Worm (Caenorhabditis elegans) whole organism, L3 larva: ENCODE data around the gene oac-8.
A peak's percentile ranks its signal among the peaks of the same experiment; 100 is the strongest.

Experiments
- R02D3.7 ChIP-seq: fragments of 150-350 bp; optimal IDR thresholded peaks from 2 replicates; lab custom pipeline; 2014; ENCODE audit warnings: missing biosample characterization, missing genetic modification characterization
- ZK546.5 ChIP-seq: sonication (generic microtip); optimal IDR thresholded peaks from 2 replicates; lab custom pipeline; 2017; ENCODE audit warnings: missing biosample characterization, missing genetic modification characterization
- aly-2 ChIP-seq: fragments of 150-350 bp; optimal IDR thresholded peaks from 2 replicates; lab custom pipeline; 2014; ENCODE audit warnings: missing biosample characterization, missing genetic modification characterization
- ama-1 ChIP-seq: fragments of 150-350 bp; optimal IDR thresholded peaks from 2 replicates; lab custom pipeline; 2018
- ceh-16 ChIP-seq: sonication (generic microtip); optimal IDR thresholded peaks from 2 replicates; lab custom pipeline; 2017; ENCODE audit warnings: missing biosample characterization, missing genetic modification characterization
- ceh-28 ChIP-seq: fragments of 150-350 bp; optimal IDR thresholded peaks from 2 replicates; lab custom pipeline; 2014; ENCODE audit warnings: missing biosample characterization, missing genetic modification reagents, missing genetic modification characterization
- ceh-82 ChIP-seq: fragments of 150-350 bp; optimal IDR thresholded peaks from 2 replicates; lab custom pipeline; 2014; ENCODE audit warnings: missing biosample characterization, missing genetic modification characterization
- ceh-9 ChIP-seq: sonication (generic microtip); optimal IDR thresholded peaks from 2 replicates; lab custom pipeline; 2018; ENCODE audit warnings: missing biosample characterization, missing genetic modification characterization
- egl-5 ChIP-seq: fragments of 150-350 bp; optimal IDR thresholded peaks from 2 replicates; lab custom pipeline; 2017; ENCODE audit warnings: missing biosample characterization, missing genetic modification reagents, missing genetic modification characterization, inconsistent platforms
- elt-3 ChIP-seq, 3 experiments: fragments of 150-350 bp in 1 of 3; sonication (generic microtip) in 2 of 3; optimal IDR thresholded peaks; 2 replicates in 2 of 3; 4 replicates in 1 of 3; lab custom pipeline; 2014 to 2017; ENCODE audit warnings: missing biosample characterization in 3 of 3, missing genetic modification characterization in 3 of 3
- fkh-2 ChIP-seq: fragments of 150-350 bp; optimal IDR thresholded peaks from 2 replicates; lab custom pipeline; 2014; ENCODE audit warnings: missing biosample characterization, missing genetic modification reagents, missing genetic modification characterization
- fos-1 ChIP-seq: fragments of 150-350 bp; optimal IDR thresholded peaks from 2 replicates; lab custom pipeline; 2014; ENCODE audit warnings: missing biosample characterization, missing genetic modification characterization
- lin-15B ChIP-seq: fragments of 150-350 bp; optimal IDR thresholded peaks from 2 replicates; lab custom pipeline; 2014; ENCODE audit warnings: missing biosample characterization, missing genetic modification characterization
- lin-39 ChIP-seq: fragments of 150-350 bp; optimal IDR thresholded peaks from 2 replicates; lab custom pipeline; 2018; ENCODE audit warnings: missing biosample characterization, missing genetic modification reagents, missing genetic modification characterization
- mdl-1 ChIP-seq: fragments of 150-350 bp; optimal IDR thresholded peaks from 2 replicates; lab custom pipeline; 2014; ENCODE audit warnings: missing biosample characterization, missing genetic modification characterization
- mml-1 ChIP-seq: fragments of 150-350 bp; sonication (generic microtip); optimal IDR thresholded peaks from 3 replicates; lab custom pipeline; 2014; ENCODE audit warnings: missing biosample characterization, missing genetic modification characterization
- nhr-11 ChIP-seq: fragments of 150-350 bp; optimal IDR thresholded peaks from 2 replicates; lab custom pipeline; 2014; ENCODE audit warnings: missing biosample characterization, missing genetic modification characterization
- nhr-12 ChIP-seq: fragments of 150-350 bp; optimal IDR thresholded peaks from 2 replicates; lab custom pipeline; 2014; ENCODE audit warnings: missing biosample characterization, missing genetic modification characterization
- nhr-23 ChIP-seq: fragments of 150-350 bp; optimal IDR thresholded peaks from 2 replicates; lab custom pipeline; 2014; ENCODE audit warnings: missing biosample characterization, missing genetic modification reagents, missing genetic modification characterization
- nhr-237 ChIP-seq: fragments of 150-350 bp; optimal IDR thresholded peaks from 2 replicates; lab custom pipeline; 2014; ENCODE audit warnings: missing biosample characterization, missing genetic modification characterization
- nhr-25 ChIP-seq: sonication (generic microtip); optimal IDR thresholded peaks from 2 replicates; lab custom pipeline; 2017; ENCODE audit warnings: missing biosample characterization, missing genetic modification characterization
- nhr-28 ChIP-seq: fragments of 150-350 bp; optimal IDR thresholded peaks from 2 replicates; lab custom pipeline; 2014; ENCODE audit warnings: missing biosample characterization, missing genetic modification characterization
- nhr-43 ChIP-seq: sonication (generic microtip); optimal IDR thresholded peaks from 2 replicates; lab custom pipeline; 2016; ENCODE audit warnings: mild to moderate bottlenecking, missing genetic modification characterization, missing compliant biosample characterization; ENCODE audit not compliant: poor library complexity, severe bottlenecking
- nhr-67 ChIP-seq: fragments of 150-350 bp; optimal IDR thresholded peaks from 2 replicates; lab custom pipeline; 2014; ENCODE audit warnings: missing biosample characterization, missing genetic modification characterization
- nhr-76 ChIP-seq: fragments of 150-350 bp; sonication (generic microtip); optimal IDR thresholded peaks from 5 replicates; lab custom pipeline; 2014; ENCODE audit warnings: missing biosample characterization, missing genetic modification characterization
- pha-4 ChIP-seq: fragments of 150-350 bp; optimal IDR thresholded peaks from 2 replicates; lab custom pipeline; 2014; ENCODE audit warnings: missing biosample characterization, missing genetic modification reagents, missing genetic modification characterization
- pqm-1 ChIP-seq: fragments of 150-350 bp; optimal IDR thresholded peaks from 2 replicates; lab custom pipeline; 2017; ENCODE audit warnings: missing biosample characterization, missing genetic modification characterization, inconsistent platforms
- skn-1 ChIP-seq: fragments of 150-350 bp; optimal IDR thresholded peaks from 2 replicates; lab custom pipeline; 2014; ENCODE audit warnings: missing biosample characterization, missing genetic modification characterization
- snpc-4 ChIP-seq: fragments of 150-350 bp; optimal IDR thresholded peaks from 2 replicates; lab custom pipeline; 2014; ENCODE audit warnings: missing biosample characterization, missing genetic modification characterization
- unc-39 ChIP-seq: sonication (generic microtip); optimal IDR thresholded peaks from 4 replicates; lab custom pipeline; 2017; ENCODE audit warnings: missing biosample characterization, missing genetic modification characterization
- zag-1 ChIP-seq: fragments of 150-350 bp; optimal IDR thresholded peaks from 2 replicates; lab custom pipeline; 2014; ENCODE audit warnings: missing biosample characterization, missing genetic modification characterization
- ztf-11 ChIP-seq: fragments of 150-350 bp; optimal IDR thresholded peaks from 2 replicates; lab custom pipeline; 2014; ENCODE audit warnings: missing biosample characterization, missing genetic modification characterization

Gene oac-8

DNA sequence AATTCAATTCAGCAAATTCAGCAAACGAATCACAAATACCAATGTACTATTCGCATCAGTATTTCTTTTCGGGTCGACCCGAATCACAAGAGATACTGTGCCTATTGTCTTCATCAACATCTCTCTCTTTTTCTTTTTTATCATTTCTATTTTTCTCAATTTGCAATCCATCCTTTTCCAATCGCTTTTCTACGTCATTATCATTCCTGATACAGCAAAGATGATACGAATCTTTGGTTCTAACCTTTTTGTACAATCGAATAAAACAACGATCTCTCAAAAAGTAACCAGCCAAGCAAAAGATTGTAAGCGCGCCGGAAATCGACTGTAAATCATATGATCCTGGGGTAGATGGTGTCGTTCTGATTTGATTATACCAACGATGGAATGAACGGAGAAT, 25.6 kb downstream of the oac-8 start:
- no peak for TF ChIP-seq nhr-76 (tag; lab: Kevin White, UChicago)
- TF ChIP-seq R02D3.7 (tag; lab: Kevin White, UChicago): no peak
- no peak for TF ChIP-seq snpc-4 (tag; lab: Kevin White, UChicago)
- TF ChIP-seq nhr-237 (tag; lab: Kevin White, UChicago): no peak
- TF ChIP-seq ceh-28 (tag; lab: Kevin White, UChicago): no peak
- TF ChIP-seq nhr-25 (tag; lab: Kevin White, UChicago): no peak
- no peak for TF ChIP-seq lin-15B (tag; lab: Kevin White, UChicago)
- no peak for TF ChIP-seq unc-39 (tag; lab: Kevin White, UChicago)
- TF ChIP-seq ceh-9 (tag; lab: Kevin White, UChicago): no peak
- TF ChIP-seq nhr-23 (tag; lab: Kevin White, UChicago): no peak
- no peak for TF ChIP-seq lin-39
- TF ChIP-seq ceh-16 (tag; lab: Kevin White, UChicago): no peak
- no peak for TF ChIP-seq pqm-1 (tag; lab: Kevin White, UChicago)
- TF ChIP-seq skn-1: no peak
- TF ChIP-seq aly-2 (tag; lab: Kevin White, UChicago): no peak
- no peak for TF ChIP-seq zag-1 (tag; lab: Kevin White, UChicago)
- TF ChIP-seq fos-1 (tag; lab: Kevin White, UChicago): no peak
- no peak for TF ChIP-seq elt-3 (tag; optimal IDR thresholded peaks at IDR 0.05; lab: Kevin White, UChicago)

DNA sequence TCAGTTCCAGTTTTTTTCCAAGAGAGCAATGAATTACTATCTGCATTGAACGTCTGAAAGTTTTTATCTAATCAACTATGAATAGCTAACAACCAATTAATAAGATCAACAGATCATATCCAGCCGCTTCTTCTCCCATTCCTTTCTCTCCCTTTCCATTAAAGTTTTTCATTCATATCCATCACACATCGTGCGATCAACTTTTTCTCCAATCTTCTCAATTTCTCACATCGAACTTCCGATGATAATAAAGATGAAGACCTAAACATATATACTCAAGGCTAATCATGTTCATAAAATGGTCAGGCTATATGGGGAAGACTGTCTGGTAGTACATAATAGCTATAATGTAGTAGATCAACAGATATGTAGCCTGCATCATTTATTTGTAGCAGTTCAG, 27.9 kb downstream of the oac-8 start:
- TF ChIP-seq nhr-12 (no peak), egl-5 (no peak), nhr-11 (tag; lab: Kevin White, UChicago) (no peak), nhr-43 (tag; lab: Kevin White, UChicago) (no peak), ceh-28 (tag; lab: Kevin White, UChicago) (no peak), mdl-1 (tag; lab: Kevin White, UChicago) (no peak), nhr-25 (tag; lab: Kevin White, UChicago) (peak; percentile 36), mml-1 (tag; lab: Kevin White, UChicago) (no peak), ceh-82 (tag; lab: Kevin White, UChicago) (no peak), aly-2 (tag; lab: Kevin White, UChicago) (no peak), ceh-16 (tag; lab: Kevin White, UChicago) (no peak), snpc-4 (tag; lab: Kevin White, UChicago) (no peak), nhr-23 (tag; lab: Kevin White, UChicago) (peak; percentile 5), fkh-2 (tag; lab: Kevin White, UChicago) (no peak), elt-3 (tag; optimal IDR thresholded peaks at IDR 0.05; lab: Kevin White, UChicago) (no peak), ZK546.5 (tag; lab: Kevin White, UChicago) (no peak), nhr-67 (tag; lab: Kevin White, UChicago) (no peak), nhr-28 (tag; lab: Kevin White, UChicago) (no peak)

DNA sequence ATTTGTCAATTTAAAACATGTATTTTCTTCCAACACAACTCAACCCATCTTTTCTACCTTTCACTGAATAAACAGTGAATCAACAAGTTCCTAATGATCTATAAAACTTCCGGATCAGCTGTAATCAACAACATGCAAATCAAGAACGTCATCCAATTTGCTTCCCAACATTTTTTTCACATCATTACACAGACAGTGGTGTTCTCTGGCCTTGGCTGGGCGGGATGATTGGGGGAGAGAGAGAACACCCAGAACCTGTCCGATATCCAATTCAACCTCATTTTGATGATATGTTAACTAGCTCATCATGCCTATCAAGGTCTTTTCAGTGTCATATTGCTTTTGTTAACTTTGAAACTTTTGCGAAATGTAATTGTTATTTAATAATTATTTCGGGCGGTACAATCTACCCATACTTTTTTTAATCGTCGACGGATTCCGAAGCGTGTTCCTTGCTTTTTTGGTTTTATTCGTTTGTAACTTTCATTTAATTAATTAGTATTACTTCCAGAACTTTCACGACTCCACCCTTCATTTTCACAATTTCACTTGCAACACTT, 30.7 kb downstream of the oac-8 start, which contains the start of gene ptr-14:
TSS of gene ptr-14 (plus strand) at position 510 of the 560 bp plus-strand sequence.
- TF ChIP-seq lin-39 (no peak), ama-1 (lab: Kevin White, UChicago) (peak; percentile 11), nhr-25 (tag; lab: Kevin White, UChicago) (peak; percentile 66), pha-4 (tag; lab: Kevin White, UChicago) (no peak), nhr-43 (tag; lab: Kevin White, UChicago) (peak; percentile 53), nhr-23 (tag; lab: Kevin White, UChicago) (peak; percentile 22)

DNA sequence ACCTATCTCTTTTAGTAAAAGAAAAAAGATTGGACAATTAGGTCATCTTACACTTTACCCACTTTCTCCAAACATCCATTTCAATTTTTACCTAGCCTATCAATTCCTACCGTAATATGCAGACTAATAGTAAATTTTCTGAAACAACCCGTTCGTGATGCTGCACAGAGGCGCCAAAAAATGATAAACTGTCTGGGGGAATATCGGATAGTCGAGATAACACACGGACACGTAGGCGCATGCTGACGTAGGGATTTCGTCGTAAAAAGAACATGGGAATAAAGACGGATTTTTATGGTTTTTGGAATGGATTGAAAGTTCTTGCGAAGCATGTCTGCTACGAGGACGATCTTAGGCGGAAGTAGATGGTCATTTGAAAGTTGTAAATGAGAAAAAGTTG, 32.0 kb downstream of the oac-8 start:
- TF ChIP-seq mdl-1 (tag; lab: Kevin White, UChicago) (no peak), unc-39 (tag; lab: Kevin White, UChicago) (no peak), ceh-9 (tag; lab: Kevin White, UChicago) (no peak), ztf-11 (no peak), nhr-28 (tag; lab: Kevin White, UChicago) (no peak), egl-5 (no peak)

DNA sequence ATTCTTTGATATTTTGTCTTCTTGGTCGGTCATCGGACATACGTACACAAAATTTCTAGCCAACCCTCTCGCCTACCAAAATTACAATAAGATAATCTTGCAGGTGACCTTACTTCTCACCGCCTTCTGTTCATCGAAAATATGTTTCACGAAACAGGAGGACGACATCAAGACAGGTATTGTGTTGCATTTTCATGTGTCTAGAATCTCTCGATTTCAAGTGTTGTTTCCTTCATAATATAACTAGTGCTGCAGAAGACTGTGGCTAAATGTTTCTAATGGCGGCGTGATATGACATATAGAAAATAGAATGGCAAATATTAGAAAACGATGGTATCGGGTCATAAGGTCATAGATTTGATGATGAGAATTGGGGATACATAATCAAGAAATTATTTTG, 32.8 kb downstream of the oac-8 start:
- TF ChIP-seq fkh-2 (tag; lab: Kevin White, UChicago) (no peak), nhr-43 (tag; lab: Kevin White, UChicago) (peak; percentile 21), nhr-25 (tag; lab: Kevin White, UChicago) (peak; percentile 92), nhr-23 (tag; lab: Kevin White, UChicago) (peak; percentile 26)
